Worm (Caenorhabditis elegans) whole organism, early embryonic: ENCODE results near the gene F54D10.9.

ENCODE experiments used
- B0310.2 ChIP-seq: sonication (generic microtip); optimal IDR thresholded peaks from 2 replicates; lab custom pipeline; 2016; ENCODE audit warnings: mild to moderate bottlenecking, missing genetic modification characterization, missing compliant biosample characterization
- F13C5.2 ChIP-seq: sonication (generic microtip); optimal IDR thresholded peaks from 2 replicates; lab custom pipeline; 2017; ENCODE audit warnings: mild to moderate bottlenecking, missing genetic modification characterization, inconsistent platforms, missing compliant biosample characterization
- aly-1 ChIP-seq: sonication (generic microtip); optimal IDR thresholded peaks from 2 replicates; lab custom pipeline; 2016; ENCODE audit warnings: missing genetic modification characterization, missing compliant biosample characterization
- ama-1 ChIP-seq: fragments of 150-350 bp; optimal IDR thresholded peaks from 2 replicates; lab custom pipeline; 2014
- ceh-13 ChIP-seq: fragments of 200-800 bp; sonication (Bioruptor generic); optimal IDR thresholded peaks from 2 replicates; lab custom pipeline; 2018; ENCODE audit warnings: mild to moderate bottlenecking, missing genetic modification characterization, missing compliant biosample characterization
- ceh-36 ChIP-seq: sonication (generic microtip); optimal IDR thresholded peaks from 2 replicates; lab custom pipeline; 2016; ENCODE audit warnings: missing genetic modification characterization, inconsistent platforms, missing compliant biosample characterization
- ets-7 ChIP-seq: sonication (generic microtip); optimal IDR thresholded peaks from 2 replicates; lab custom pipeline; 2016; ENCODE audit warnings: missing genotype, missing genetic modification characterization, missing compliant biosample characterization
- flt-1 ChIP-seq: fragments of 200-800 bp; sonication (Bioruptor generic); IDR thresholded peaks from 2 replicates; pipeline ENCODE4 v1.3.6; 2022; ENCODE audit warnings: missing genetic modification characterization, missing compliant biosample characterization
- hmbx-1 ChIP-seq: sonication (generic microtip); optimal IDR thresholded peaks from 2 replicates; lab custom pipeline; 2016; ENCODE audit warnings: mild to moderate bottlenecking, missing genetic modification characterization, missing compliant biosample characterization
- hmg-4 ChIP-seq: fragments of 200-800 bp; sonication (Bioruptor generic); optimal IDR thresholded peaks from 2 replicates; lab custom pipeline; 2018; ENCODE audit warnings: mild to moderate bottlenecking, missing genetic modification characterization, missing compliant biosample characterization
- hnd-1 ChIP-seq: sonication (generic microtip); optimal IDR thresholded peaks from 2 replicates; lab custom pipeline; 2016; ENCODE audit warnings: missing genetic modification characterization, missing compliant biosample characterization
- pes-1 ChIP-seq: fragments of 200-800 bp; sonication (Bioruptor generic); IDR thresholded peaks from 2 replicates; pipeline ENCODE4 v1.3.6; 2022; ENCODE audit warnings: missing genetic modification reagents, missing genetic modification characterization, missing compliant biosample characterization
- scrt-1 ChIP-seq: fragments of 200-800 bp; sonication (Bioruptor generic); IDR thresholded peaks from 2 replicates; pipeline ENCODE4 v1.3.6; 2022; ENCODE audit warnings: missing genetic modification characterization, missing compliant biosample characterization
- sea-1 ChIP-seq: fragments of 200-800 bp; sonication (Bioruptor generic); conservative IDR thresholded peaks from 2 replicates; pipeline ENCODE4 v1.3.6; 2022; ENCODE audit warnings: missing genetic modification characterization, missing compliant biosample characterization
- tbx-11 ChIP-seq: fragments of 200-800 bp; sonication (Bioruptor generic); IDR thresholded peaks from 2 replicates; pipeline ENCODE4 v1.3.6; 2022; ENCODE audit warnings: missing genetic modification characterization, missing compliant biosample characterization
- tbx-37 ChIP-seq: fragments of 200-800 bp; sonication (Bioruptor generic); conservative IDR thresholded peaks from 2 replicates; pipeline ENCODE4 v1.3.6; 2022; ENCODE audit warnings: missing genetic modification reagents, missing genetic modification characterization, missing compliant biosample characterization
- tra-4 ChIP-seq: sonication (generic microtip); optimal IDR thresholded peaks from 2 replicates; lab custom pipeline; 2017; ENCODE audit warnings: missing genetic modification characterization, missing compliant biosample characterization

The F54D10.9 gene

DNA sequence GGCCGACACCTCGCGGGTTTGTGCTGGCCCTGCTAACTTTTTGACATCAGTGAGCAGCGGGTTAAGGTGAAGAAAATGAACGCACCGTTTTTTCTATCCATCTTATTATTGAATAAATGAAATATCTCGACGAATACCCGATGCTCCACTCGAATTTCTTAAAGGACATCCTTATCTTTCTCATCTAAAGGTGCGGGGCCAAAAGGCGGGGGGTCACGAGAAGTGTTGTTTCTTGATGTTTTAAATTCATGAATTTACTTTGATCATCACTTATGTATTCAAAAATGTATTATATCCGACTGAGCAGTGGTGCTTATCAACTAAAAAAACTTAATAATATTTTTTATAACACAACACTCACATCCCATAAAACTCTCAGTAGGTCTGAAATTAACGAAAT is 32.4 kb upstream of the F54D10.9 start, which contains the start of gene nhr-261:
Gene nhr-261 (minus strand): TSS at position 101 of the 400 bp plus-strand sequence.
- TF ChIP-seq B0310.2 (tag; lab: Kevin White, UChicago) (no peak), tbx-37 (GFP tag; lab: Robert Waterston, UW) (no peak), aly-1 (tag; lab: Kevin White, UChicago) (no peak), tbx-11 (GFP tag; lab: Robert Waterston, UW) (no peak), pes-1 (no peak), flt-1 (GFP tag; lab: Robert Waterston, UW) (no peak), tra-4 (no peak), scrt-1 (no peak), ceh-36 (tag; lab: Kevin White, UChicago) (no peak), ets-7 (no peak), hmbx-1 (tag; lab: Kevin White, UChicago) (no peak), sea-1 (GFP tag; lab: Robert Waterston, UW) (no peak), hmg-4 (GFP tag; lab: Kevin White, UChicago) (no peak), ama-1 (lab: Kevin White, UChicago) (no peak), F13C5.2 (tag; lab: Kevin White, UChicago) (no peak), ceh-13 (GFP tag; lab: Kevin White, UChicago) (no peak), hnd-1 (tag; lab: Kevin White, UChicago) (no peak)

DNA sequence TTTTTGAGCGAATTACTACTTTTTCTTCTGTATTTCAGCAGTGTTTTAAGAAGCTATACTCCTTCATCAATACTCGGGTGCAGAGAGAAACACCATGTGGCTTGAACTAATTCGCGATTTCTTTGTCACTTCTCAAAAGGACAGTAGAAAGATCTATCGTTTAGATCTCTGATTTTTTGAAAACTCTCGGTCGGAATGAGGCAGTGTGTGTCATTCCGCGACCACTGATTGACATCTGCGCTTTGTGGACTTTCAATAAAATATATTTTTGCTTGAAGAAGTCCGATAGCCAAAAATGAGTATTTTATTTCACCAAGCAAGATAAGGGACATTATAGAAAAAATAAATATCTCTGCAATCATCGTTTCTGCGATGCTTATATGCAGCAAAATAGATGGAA is 29.8 kb upstream of the F54D10.9 start:
- TF ChIP-seq tbx-11 (GFP tag; lab: Robert Waterston, UW) (no peak), ama-1 (lab: Kevin White, UChicago) (no peak)

DNA sequence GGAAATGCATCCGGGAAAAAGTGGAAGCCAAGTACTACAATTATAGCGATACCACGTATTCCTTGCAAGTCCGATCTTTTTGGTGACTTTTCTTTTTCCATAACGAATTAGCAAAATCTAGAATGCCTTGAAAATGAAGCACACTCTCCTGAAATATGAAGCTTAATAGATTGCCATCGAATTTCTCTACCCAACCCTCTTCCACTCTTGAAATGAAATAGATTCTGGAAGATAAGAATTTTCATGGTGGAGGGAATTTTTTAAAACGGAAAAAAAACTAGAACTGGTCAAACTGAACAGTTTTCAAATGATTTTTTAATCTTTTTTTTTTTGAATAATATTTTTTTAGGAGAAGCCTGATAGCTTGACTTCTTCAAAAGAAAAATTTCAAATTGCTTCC is 28.5 kb upstream of the F54D10.9 start, which contains the start of gene oac-11:
Gene oac-11 (minus strand): TSS at position 101 of the 400 bp plus-strand sequence.
- no peak for TF ChIP-seq ets-7

DNA sequence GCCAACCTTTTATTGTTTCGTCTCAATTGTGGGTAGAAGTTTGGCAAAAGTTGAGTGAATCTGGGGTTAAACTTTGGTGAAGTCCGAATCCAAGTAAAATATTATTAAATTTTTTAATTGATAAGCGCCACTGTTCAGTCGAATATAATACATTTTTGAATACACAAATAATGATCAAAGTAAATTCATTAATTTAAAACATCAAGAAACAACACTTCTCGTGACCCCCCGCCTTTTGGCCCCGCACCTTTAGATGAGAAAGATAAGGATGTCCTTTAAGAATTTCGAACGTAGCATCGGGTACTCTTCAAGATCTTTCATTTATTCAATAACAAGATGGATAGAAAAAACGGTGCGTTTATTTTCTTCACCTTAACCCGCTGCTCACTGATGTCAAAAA is 20.4 kb upstream of the F54D10.9 start, which contains the start of gene nhr-257:
Gene nhr-257 (plus strand): TSS at position 301 of the 400 bp plus-strand sequence.
- TF ChIP-seq hnd-1 (tag; lab: Kevin White, UChicago) (no peak), flt-1 (GFP tag; lab: Robert Waterston, UW) (no peak), ama-1 (lab: Kevin White, UChicago) (no peak), B0310.2 (tag; lab: Kevin White, UChicago) (no peak), sea-1 (GFP tag; lab: Robert Waterston, UW) (no peak), pes-1 (no peak)

DNA sequence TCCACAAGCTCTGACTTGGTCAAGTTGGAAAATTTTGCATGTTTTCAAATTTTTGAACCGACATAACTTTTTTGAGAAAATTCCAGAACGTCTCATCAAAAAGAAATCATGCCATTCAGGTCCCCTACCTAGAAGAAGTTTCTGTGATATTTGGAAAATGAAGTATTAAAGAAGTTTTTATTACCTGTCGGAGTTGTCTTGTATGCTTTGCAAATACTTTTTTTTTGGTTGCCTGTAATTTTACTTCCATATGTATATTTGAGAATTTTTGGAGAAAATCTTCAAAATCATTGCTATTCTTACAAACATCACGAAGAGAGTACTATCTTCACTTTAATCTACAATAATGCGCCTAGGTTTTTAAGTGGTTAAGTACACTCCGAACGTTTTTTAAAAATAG is 18.4 kb upstream of the F54D10.9 start, which contains the start of gene nhr-72:
Gene nhr-72 (minus strand): TSS at position 101 of the 400 bp plus-strand sequence.
- no peak for TF ChIP-seq pes-1
- no peak for TF ChIP-seq ets-7
- no peak for TF ChIP-seq ceh-36 (tag; lab: Kevin White, UChicago)
- no peak for TF ChIP-seq tbx-11 (GFP tag; lab: Robert Waterston, UW)
- no peak for TF ChIP-seq hmg-4 (GFP tag; lab: Kevin White, UChicago)
- no peak for TF ChIP-seq tbx-37 (GFP tag; lab: Robert Waterston, UW)

DNA sequence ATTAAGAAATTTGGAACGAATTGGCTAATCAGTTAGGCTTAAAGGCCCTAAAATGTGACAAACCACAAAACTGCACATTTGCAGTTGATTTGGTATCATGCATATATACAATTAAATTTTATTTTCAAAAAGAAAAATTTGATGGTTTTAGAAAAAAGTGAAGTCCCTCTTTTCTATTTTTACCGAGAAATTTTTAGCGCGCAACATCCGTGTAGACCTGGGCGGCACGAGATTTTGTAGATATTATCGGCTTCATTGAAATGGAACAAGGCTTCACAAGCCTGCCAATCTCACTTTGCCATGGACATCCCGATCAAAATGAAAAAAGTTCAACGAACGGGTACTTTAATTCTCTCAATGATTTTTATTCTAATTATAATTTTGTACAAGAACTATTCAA is 13.7 kb upstream of the F54D10.9 start, which contains the start of gene C17A2.2:
Gene C17A2.2 (plus strand): TSS at position 301 of the 400 bp plus-strand sequence.
- TF ChIP-seq hnd-1 (tag; lab: Kevin White, UChicago): no peak
- TF ChIP-seq scrt-1: no peak
- TF ChIP-seq ets-7: no peak
- no peak for TF ChIP-seq ceh-36 (tag; lab: Kevin White, UChicago)
- no peak for TF ChIP-seq pes-1
- no peak for TF ChIP-seq sea-1 (GFP tag; lab: Robert Waterston, UW)
- TF ChIP-seq ama-1 (lab: Kevin White, UChicago): no peak
- no peak for TF ChIP-seq aly-1 (tag; lab: Kevin White, UChicago)
- no peak for TF ChIP-seq B0310.2 (tag; lab: Kevin White, UChicago)
- TF ChIP-seq hmbx-1 (tag; lab: Kevin White, UChicago): no peak
- no peak for TF ChIP-seq flt-1 (GFP tag; lab: Robert Waterston, UW)
- no peak for TF ChIP-seq hmg-4 (GFP tag; lab: Kevin White, UChicago)
- TF ChIP-seq tbx-37 (GFP tag; lab: Robert Waterston, UW): no peak
- TF ChIP-seq F13C5.2 (tag; lab: Kevin White, UChicago): no peak
- no peak for TF ChIP-seq tbx-11 (GFP tag; lab: Robert Waterston, UW)

DNA sequence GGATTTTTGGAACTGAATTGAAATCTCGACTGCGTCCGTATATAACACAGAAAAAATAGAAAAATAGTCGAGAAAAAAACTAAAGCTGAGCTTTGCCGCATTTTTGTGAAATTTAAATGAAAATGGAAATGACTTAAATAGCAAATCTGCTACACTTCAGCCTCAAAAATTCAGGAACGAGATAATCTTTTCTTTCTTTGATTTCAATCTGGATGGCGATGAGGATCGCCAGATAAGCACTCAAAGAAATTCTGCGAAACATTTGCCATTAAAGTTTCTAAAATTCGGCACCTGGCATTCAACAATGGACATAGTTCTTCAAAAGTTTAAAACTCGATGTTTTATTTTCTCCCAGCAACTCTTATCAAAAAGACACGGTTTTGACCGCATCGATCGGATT is 11.0 kb upstream of the F54D10.9 start, which contains the start of the genes C17A2.7 and C17A2.3:
Gene C17A2.7 (minus strand): TSS at position 101 of the 400 bp plus-strand sequence.
Gene C17A2.3 (plus strand): TSS at position 305 of the 400 bp plus-strand sequence.
- TF ChIP-seq F13C5.2 (tag; lab: Kevin White, UChicago) (no peak), scrt-1 (no peak), tra-4 (no peak), ets-7 (no peak), hmbx-1 (tag; lab: Kevin White, UChicago) (no peak), B0310.2 (tag; lab: Kevin White, UChicago) (no peak), tbx-11 (GFP tag; lab: Robert Waterston, UW) (no peak), sea-1 (GFP tag; lab: Robert Waterston, UW) (no peak), ama-1 (lab: Kevin White, UChicago) (no peak), ceh-13 (GFP tag; lab: Kevin White, UChicago) (no peak), aly-1 (tag; lab: Kevin White, UChicago) (no peak), pes-1 (no peak), ceh-36 (tag; lab: Kevin White, UChicago) (no peak), flt-1 (GFP tag; lab: Robert Waterston, UW) (no peak), tbx-37 (GFP tag; lab: Robert Waterston, UW) (no peak), hmg-4 (GFP tag; lab: Kevin White, UChicago) (no peak), hnd-1 (tag; lab: Kevin White, UChicago) (no peak)

DNA sequence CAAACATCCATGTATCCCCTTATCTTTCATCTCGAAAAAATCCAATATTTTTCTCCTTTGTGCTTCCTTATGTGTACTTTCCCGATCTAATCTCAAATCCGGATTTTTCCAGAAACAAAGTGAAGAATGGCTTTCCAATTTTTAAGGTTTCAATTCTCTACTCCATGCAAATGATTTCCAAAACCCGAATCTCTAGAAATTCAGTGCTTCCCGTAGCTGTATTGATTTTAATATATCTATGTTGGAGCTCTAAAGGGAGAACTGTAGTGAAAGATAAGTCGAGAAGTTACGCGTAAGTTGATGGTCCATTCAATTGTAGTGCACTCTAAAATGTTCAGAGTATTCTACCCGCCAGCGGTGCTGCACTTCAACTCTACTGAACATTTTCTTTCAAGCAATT is 7.3 kb upstream of the F54D10.9 start, which contains the start of gene C17A2.4:
Gene C17A2.4 (plus strand): TSS at position 301 of the 400 bp plus-strand sequence.
- no peak for TF ChIP-seq ceh-36 (tag; lab: Kevin White, UChicago)
- TF ChIP-seq hmg-4 (GFP tag; lab: Kevin White, UChicago): no peak
- TF ChIP-seq tbx-11 (GFP tag; lab: Robert Waterston, UW): no peak
- no peak for TF ChIP-seq ama-1 (lab: Kevin White, UChicago)
- no peak for TF ChIP-seq scrt-1
- TF ChIP-seq tra-4: no peak
- no peak for TF ChIP-seq ceh-13 (GFP tag; lab: Kevin White, UChicago)
- TF ChIP-seq F13C5.2 (tag; lab: Kevin White, UChicago): no peak
- no peak for TF ChIP-seq hnd-1 (tag; lab: Kevin White, UChicago)
- TF ChIP-seq pes-1: no peak
- TF ChIP-seq flt-1 (GFP tag; lab: Robert Waterston, UW): no peak
- TF ChIP-seq ets-7: no peak
